Fruit fly (Drosophila melanogaster) whole organism, embryonic: ENCODE results near the gene br.
A peak's percentile ranks its signal among the peaks of the same experiment; 100 is the strongest.

ENCODE experiments used
- Adf1 ChIP-seq: fragments of 200-800 bp; sonication (Bioruptor generic); IDR thresholded peaks from 2 replicates; pipeline ENCODE4 v1.3.6; 2022; ENCODE audit warnings: missing biosample characterization, missing genetic modification characterization
- Asciz ChIP-seq: fragments of 200-800 bp; sonication (Bioruptor generic); optimal IDR thresholded peaks from 2 replicates; lab custom pipeline; 2017; ENCODE audit warnings: missing biosample characterization, mild to moderate bottlenecking, missing genetic modification characterization, missing genetic modification reagents
- CG11093 ChIP-seq: fragments of 200-800 bp; sonication (Bioruptor generic); IDR thresholded peaks from 3 replicates; pipeline ENCODE4 v1.3.6; 2022; ENCODE audit warnings: missing biosample characterization, missing genetic modification characterization
- CG11398 ChIP-seq: fragments of 200-800 bp; sonication (Bioruptor generic); optimal IDR thresholded peaks from 2 replicates; lab custom pipeline; 2016; ENCODE audit warnings: missing biosample characterization, missing genetic modification characterization
- CG12299 ChIP-seq: fragments of 200-800 bp; sonication (Bioruptor generic); optimal IDR thresholded peaks from 2 replicates; lab custom pipeline; 2018; ENCODE audit warnings: missing biosample characterization, mild to moderate bottlenecking, missing genetic modification characterization
- CG1647 ChIP-seq: fragments of 200-800 bp; sonication (Bioruptor generic); optimal IDR thresholded peaks from 3 replicates; lab custom pipeline; 2016; ENCODE audit warnings: missing biosample characterization, missing genetic modification characterization
- CG17829 ChIP-seq: fragments of 200-800 bp; optimal IDR thresholded peaks from 2 replicates; lab custom pipeline; 2019; ENCODE audit warnings: missing biosample characterization, mild to moderate bottlenecking, missing genetic modification characterization, moderate library complexity
- CG1832 ChIP-seq: fragments of 200-800 bp; sonication (Bioruptor generic); optimal IDR thresholded peaks from 2 replicates; lab custom pipeline; 2017; ENCODE audit warnings: missing biosample characterization, mild to moderate bottlenecking, missing genetic modification characterization, inconsistent platforms
- CG31441 ChIP-seq: fragments of 200-800 bp; sonication (Bioruptor generic); IDR thresholded peaks from 2 replicates; pipeline ENCODE4 v1.3.6; 2022; ENCODE audit warnings: missing biosample characterization, missing genetic modification characterization
- CG32767 ChIP-seq: fragments of 200-800 bp; sonication (Bioruptor generic); IDR thresholded peaks from 2 replicates; pipeline ENCODE4 v1.3.6; 2022; ENCODE audit warnings: missing biosample characterization, missing genetic modification characterization
- CG34376 ChIP-seq: fragments of 200-800 bp; sonication (Bioruptor generic); optimal IDR thresholded peaks from 2 replicates; lab custom pipeline; 2018; ENCODE audit warnings: missing biosample characterization, mild to moderate bottlenecking, missing genetic modification characterization
- CG4424 ChIP-seq: fragments of 200-800 bp; sonication (Bioruptor generic); optimal IDR thresholded peaks from 3 replicates; lab custom pipeline; 2016; ENCODE audit warnings: missing biosample characterization, missing genetic modification characterization
- CG7271 ChIP-seq: fragments of 200-800 bp; sonication (Bioruptor generic); optimal IDR thresholded peaks from 2 replicates; lab custom pipeline; 2018; ENCODE audit warnings: missing biosample characterization, mild to moderate bottlenecking, missing genetic modification characterization, moderate library complexity
- CG7372 ChIP-seq: fragments of 200-800 bp; sonication (Bioruptor generic); IDR thresholded peaks from 2 replicates; pipeline ENCODE4 v1.3.6; 2022; ENCODE audit warnings: missing biosample characterization, missing genetic modification characterization
- CG8765 ChIP-seq: fragments of 200-800 bp; sonication (Bioruptor generic); IDR thresholded peaks from 2 replicates; pipeline ENCODE4 v1.3.6; 2022; ENCODE audit warnings: missing biosample characterization, missing genetic modification characterization
- CG9817 ChIP-seq: fragments of 200-800 bp; sonication (Bioruptor generic); optimal IDR thresholded peaks from 2 replicates; lab custom pipeline; 2018; ENCODE audit warnings: missing biosample characterization, mild to moderate bottlenecking, missing genetic modification characterization, moderate library complexity
- CG9876 ChIP-seq: fragments of 200-800 bp; sonication (Bioruptor generic); optimal IDR thresholded peaks from 2 replicates; lab custom pipeline; 2016; ENCODE audit warnings: missing biosample characterization, missing genetic modification characterization
- HmgD ChIP-seq: fragments of 200-800 bp; sonication (Bioruptor generic); optimal IDR thresholded peaks from 3 replicates; lab custom pipeline; 2016; ENCODE audit warnings: missing biosample characterization, missing genetic modification characterization
- Lpt ChIP-seq: fragments of >200 bp; optimal IDR thresholded peaks from 2 replicates; lab custom pipeline; 2018; ENCODE audit warnings: missing biosample characterization, missing genetic modification characterization
- Mad ChIP-seq: fragments of 200-800 bp; sonication (Bioruptor generic); optimal IDR thresholded peaks from 2 replicates; lab custom pipeline; 2016; ENCODE audit warnings: missing biosample characterization, missing genetic modification characterization
- Med ChIP-seq: fragments of 200-800 bp; sonication (Bioruptor generic); peaks from one replicate; lab custom pipeline; 2016; ENCODE audit warnings: missing biosample characterization, missing genetic modification characterization, mild to moderate bottlenecking, inconsistent platforms, moderate library complexity
- Spps ChIP-seq: fragments of 200-800 bp; sonication (Bioruptor generic); optimal IDR thresholded peaks from 2 replicates; lab custom pipeline; 2018; ENCODE audit warnings: missing biosample characterization, mild to moderate bottlenecking, missing genetic modification characterization
- Sry-δ ChIP-seq: fragments of 200-800 bp; sonication (Bioruptor generic); optimal IDR thresholded peaks from 2 replicates; lab custom pipeline; 2016; ENCODE audit warnings: missing biosample characterization, missing genetic modification characterization
- Trl ChIP-seq, 3 experiments: fragments of >200 bp in 2 of 3; fragments of 200-800 bp in 1 of 3; sonication (Bioruptor generic) in 1 of 3; optimal IDR thresholded peaks; 2 replicates in 1 of 3; 3 replicates in 2 of 3; lab custom pipeline; 2016 to 2017; ENCODE audit warnings: missing biosample characterization in 1 of 3, missing genetic modification characterization in 1 of 3
- cg ChIP-seq: fragments of 200-800 bp; sonication (Bioruptor generic); optimal IDR thresholded peaks from 3 replicates; lab custom pipeline; 2019; ENCODE audit warnings: missing biosample characterization, mild to moderate bottlenecking, missing genetic modification characterization, moderate library complexity
- chinmo ChIP-seq: fragments of 200-800 bp; sonication (Bioruptor generic); IDR thresholded peaks from 4 replicates; pipeline ENCODE4 v1.3.6; 2022; ENCODE audit warnings: missing biosample characterization, missing genetic modification characterization; ENCODE audit not compliant: partially characterized antibody
- crol ChIP-seq: fragments of 200-800 bp; sonication (Bioruptor generic); IDR thresholded peaks from 2 replicates; pipeline ENCODE4 v1.3.6; 2022; ENCODE audit warnings: missing biosample characterization, missing genetic modification characterization
- crp ChIP-seq, 2 experiments: fragments of 200-800 bp; sonication (Bioruptor generic); optimal IDR thresholded peaks; 2 replicates in 1 of 2; 3 replicates in 1 of 2; lab custom pipeline; 2017; ENCODE audit warnings: missing biosample characterization in 2 of 2, missing genetic modification characterization in 2 of 2, mild to moderate bottlenecking in 1 of 2, moderate library complexity in 1 of 2
- ftz-f1 ChIP-seq: fragments of 200-800 bp; sonication (Bioruptor generic); optimal IDR thresholded peaks from 2 replicates; lab custom pipeline; 2016; ENCODE audit warnings: missing biosample characterization, missing genetic modification characterization
- kah ChIP-seq: fragments of 200-800 bp; sonication (Bioruptor generic); optimal IDR thresholded peaks from 2 replicates; lab custom pipeline; 2018; ENCODE audit warnings: missing biosample characterization, mild to moderate bottlenecking, missing genetic modification characterization
- sd ChIP-seq: fragments of 200-800 bp; sonication (Bioruptor generic); optimal IDR thresholded peaks from 3 replicates; lab custom pipeline; 2018; ENCODE audit warnings: missing biosample characterization, mild to moderate bottlenecking, missing genetic modification characterization, moderate library complexity
- slou ChIP-seq: fragments of 200-800 bp; sonication (Bioruptor generic); optimal IDR thresholded peaks from 3 replicates; lab custom pipeline; 2016; ENCODE audit warnings: missing biosample characterization, missing genetic modification characterization
- sob ChIP-seq: fragments of 200-800 bp; sonication (Bioruptor generic); IDR thresholded peaks from 2 replicates; pipeline ENCODE4 v1.3.6; 2022; ENCODE audit warnings: missing biosample characterization, missing genetic modification characterization
- sqz ChIP-seq: fragments of 200-800 bp; sonication (Bioruptor generic); optimal IDR thresholded peaks from 3 replicates; lab custom pipeline; 2018; ENCODE audit warnings: missing biosample characterization, mild to moderate bottlenecking, missing genetic modification characterization
- sug ChIP-seq: fragments of 200-800 bp; optimal IDR thresholded peaks from 2 replicates; lab custom pipeline; 2019; ENCODE audit warnings: missing biosample characterization, mild to moderate bottlenecking, missing genetic modification characterization, moderate library complexity
- vnd ChIP-seq: fragments of 200-800 bp; sonication (Bioruptor generic); IDR thresholded peaks from 3 replicates; pipeline ENCODE4 v1.3.6; 2022; ENCODE audit warnings: missing biosample characterization, missing genetic modification characterization; ENCODE audit not compliant: partially characterized antibody
- z ChIP-seq: fragments of 200-800 bp; sonication (Bioruptor generic); IDR thresholded peaks from 3 replicates; pipeline ENCODE4 v1.3.6; 2022; ENCODE audit warnings: missing biosample characterization, missing genetic modification characterization

br gene

DNA sequence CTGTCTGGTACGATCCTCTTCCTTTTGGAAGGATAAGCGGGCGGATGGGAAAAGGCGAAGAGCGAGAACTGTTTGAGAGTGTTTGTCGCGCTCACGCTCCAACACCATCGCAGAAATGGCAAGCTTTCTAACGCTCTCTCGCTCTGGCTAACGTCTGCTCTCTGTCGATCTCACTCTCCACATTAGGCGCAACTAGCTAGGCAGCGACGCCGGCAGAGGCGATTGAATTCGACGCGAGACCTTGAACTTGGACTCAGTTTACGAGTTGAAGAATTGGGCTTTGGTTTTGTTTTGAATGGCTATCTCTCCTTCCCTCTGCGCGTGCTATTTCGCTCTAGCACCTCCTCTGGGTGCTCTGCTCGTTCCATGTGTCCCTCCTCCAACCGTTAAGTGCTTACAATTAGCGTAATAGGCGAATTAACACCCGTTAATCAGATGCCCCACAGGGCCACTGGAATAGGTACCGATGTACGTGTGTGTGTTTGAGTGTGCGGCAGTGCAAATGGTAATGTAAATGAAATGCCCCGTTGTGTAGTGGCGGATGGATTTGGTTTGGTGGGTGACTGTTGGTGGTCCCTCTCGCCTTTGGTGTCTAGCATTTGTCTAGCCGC, 44.9 kb downstream of the br start:
- 0 out of 4 replicates have a peak, but pooled peaks have one; percentile 39 for TF ChIP-seq chinmo
- TF ChIP-seq Trl (optimal IDR thresholded peaks at IDR 0.05; lab: Kevin White, UChicago) = peak; percentile 29 to 61
- no peak for TF ChIP-seq Trl (GFP tag; optimal IDR thresholded peaks at IDR 0.05; lab: Kevin White, UChicago)
- TF ChIP-seq Adf1 (GFP tag; lab: Robert Waterston, UW) = peak; percentile 77
- peak; percentile 11 for TF ChIP-seq sug (tag; lab: Kevin White, UChicago)
- peak; percentile 7 for TF ChIP-seq CG1832 (GFP tag; lab: Kevin White, UChicago)
- peak; percentile 62 for TF ChIP-seq ftz-f1 (GFP tag; lab: Kevin White, UChicago)
- TF ChIP-seq HmgD (GFP tag; lab: Kevin White, UChicago) = no peak
- TF ChIP-seq z = peak; percentile 59; the same call in 1 of the 3 replicates
- no peak for TF ChIP-seq CG17829 (tag; lab: Kevin White, UChicago)
- TF ChIP-seq CG31441 (GFP tag; lab: Robert Waterston, UW) = no peak
- no peak for TF ChIP-seq CG8765 (GFP tag; lab: Robert Waterston, UW)
- TF ChIP-seq sob (GFP tag; lab: Robert Waterston, UW) = no peak
- no peak for TF ChIP-seq cg (GFP tag; lab: Kevin White, UChicago)
- TF ChIP-seq vnd = no peak
- TF ChIP-seq CG9817 (tag; lab: Kevin White, UChicago) = no peak
- TF ChIP-seq, all 482 proteins: peak for 7

- TF ChIP-seq sd (tag; lab: Kevin White, UChicago) = peak; percentile 13
- TF ChIP-seq kah (GFP tag; lab: Kevin White, UChicago) = no peak
- 0 out of 2 replicates have a peak, but pooled peaks have one; percentile 19 for TF ChIP-seq crol
- TF ChIP-seq Med (GFP tag; lab: Kevin White, UChicago) = peak; percentile 22
- no peak for TF ChIP-seq slou (GFP tag; lab: Kevin White, UChicago)
Observed at dm6 chrX:1621399-1621798, 46.5 kb downstream of the br start.

DNA sequence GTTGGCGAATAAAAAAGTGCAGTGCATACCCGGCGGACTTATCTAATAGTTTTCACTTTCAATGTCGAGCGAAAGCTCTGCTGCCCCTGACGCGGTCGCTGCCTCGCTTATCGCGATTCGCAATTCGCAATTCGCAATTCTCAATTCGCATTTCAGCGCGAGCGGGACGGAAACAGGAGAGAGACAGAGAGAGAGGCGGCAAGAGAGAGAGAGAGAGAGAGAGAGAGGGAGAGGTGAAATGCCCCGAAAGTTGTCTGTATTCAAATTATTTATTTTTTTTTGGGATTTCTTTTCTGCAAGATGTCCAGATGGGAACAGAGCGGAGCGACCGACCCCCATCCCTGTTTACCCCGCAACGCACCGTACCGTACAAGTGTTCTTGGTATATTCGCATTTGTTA, 48.2 kb downstream of the br start:
- peak in 1 of 2 experiments; percentile 36 for TF ChIP-seq Trl (optimal IDR thresholded peaks at IDR 0.05; lab: Kevin White, UChicago)
- TF ChIP-seq Trl (GFP tag; optimal IDR thresholded peaks at IDR 0.05; lab: Kevin White, UChicago) = no peak
- TF ChIP-seq CG1832 (GFP tag; lab: Kevin White, UChicago) = peak; percentile 19
- TF ChIP-seq CG11093 (GFP tag; lab: Robert Waterston, UW) = no peak
- TF ChIP-seq, all 482 proteins: peak for 2

DNA sequence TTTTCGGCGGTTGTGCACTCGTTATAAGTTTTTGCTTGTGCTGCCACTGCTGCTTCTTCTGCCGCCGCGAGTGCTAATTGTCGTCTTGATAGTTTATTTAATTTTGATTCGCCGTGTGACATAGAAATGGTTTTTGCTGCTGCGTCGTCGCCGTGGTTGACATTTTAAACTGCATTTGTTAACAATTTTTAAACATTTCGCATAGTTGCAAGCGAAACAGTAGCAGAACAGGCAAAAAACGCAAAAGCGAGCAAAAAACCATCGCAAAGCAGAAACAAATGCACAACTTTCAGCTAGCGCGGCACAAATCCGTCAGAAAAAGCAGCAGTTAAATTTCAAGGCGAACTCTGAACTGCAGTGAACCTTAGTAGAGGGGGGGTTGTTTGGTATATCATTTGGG, 48.7 kb downstream of the br start:
- TF ChIP-seq CG34376 (GFP tag; lab: Kevin White, UChicago) = no peak
- TF ChIP-seq CG7372 = no peak
- no peak for TF ChIP-seq CG4424
- TF ChIP-seq Asciz (GFP tag; lab: Kevin White, UChicago) = no peak
- TF ChIP-seq ftz-f1 (GFP tag; lab: Kevin White, UChicago) = no peak
- no peak for TF ChIP-seq Lpt (GFP tag; lab: Kevin White, UChicago)
- TF ChIP-seq sqz (GFP tag; lab: Kevin White, UChicago) = no peak
- TF ChIP-seq Mad = no peak
- no peak for TF ChIP-seq Sry-δ (GFP tag; lab: Kevin White, UChicago)
- no peak for TF ChIP-seq CG1647 (GFP tag; lab: Kevin White, UChicago)
- TF ChIP-seq CG12299 (tag; lab: Kevin White, UChicago) = no peak
- no peak for TF ChIP-seq CG7271 (tag; lab: Kevin White, UChicago)
- no peak for TF ChIP-seq CG9876
- no peak for TF ChIP-seq Spps (tag; lab: Kevin White, UChicago)
- TF ChIP-seq crp (GFP tag; optimal IDR thresholded peaks at IDR 0.05; lab: Kevin White, UChicago) = no peak
- no peak for TF ChIP-seq CG32767
- no peak for TF ChIP-seq CG11398 (GFP tag; lab: Kevin White, UChicago)
